Fruit fly (Drosophila melanogaster) whole organism, embryonic: ENCODE measurements around the gene mRpL51.

ENCODE experiments used
- Antp ChIP-seq: fragments of 200-800 bp; sonication (Bioruptor generic); optimal IDR thresholded peaks from 3 replicates; lab custom pipeline; 2016; ENCODE audit warnings: missing biosample characterization, missing genetic modification characterization
- B-H1 ChIP-seq: fragments of 200-800 bp; sonication (Bioruptor generic); IDR thresholded peaks from 3 replicates; pipeline ENCODE4 v1.3.6; 2022; ENCODE audit warnings: missing biosample characterization, missing genetic modification characterization
- C15 ChIP-seq: fragments of 200-800 bp; sonication (Bioruptor generic); IDR thresholded peaks from 3 replicates; pipeline ENCODE4 v1.3.6; 2022; ENCODE audit warnings: missing biosample characterization, missing genetic modification characterization
- CG10959 ChIP-seq: fragments of 200-800 bp; sonication (Bioruptor generic); IDR thresholded peaks from 2 replicates; pipeline ENCODE4 v1.3.6; 2022; ENCODE audit warnings: missing biosample characterization, missing genetic modification characterization
- CG10979 ChIP-seq: fragments of 200-800 bp; sonication (Bioruptor generic); optimal IDR thresholded peaks from 2 replicates; lab custom pipeline; 2018; ENCODE audit warnings: missing biosample characterization, mild to moderate bottlenecking, missing genetic modification characterization, moderate library complexity
- CG11085 ChIP-seq: fragments of 200-800 bp; sonication (Bioruptor generic); IDR thresholded peaks from 2 replicates; pipeline ENCODE4 v1.3.6; 2022; ENCODE audit warnings: missing biosample characterization, missing genetic modification characterization
- CG11247 ChIP-seq: fragments of 200-800 bp; sonication (Bioruptor generic); IDR thresholded peaks from 2 replicates; pipeline ENCODE4 v1.3.6; 2022; ENCODE audit warnings: missing biosample characterization, missing genetic modification characterization
- CG13894 ChIP-seq: fragments of 200-800 bp; sonication (Bioruptor generic); optimal IDR thresholded peaks from 3 replicates; lab custom pipeline; 2018; ENCODE audit warnings: missing biosample characterization, mild to moderate bottlenecking, missing genetic modification characterization, moderate library complexity
- CG16815 ChIP-seq: fragments of 200-800 bp; sonication (Bioruptor generic); optimal IDR thresholded peaks from 3 replicates; lab custom pipeline; 2017; ENCODE audit warnings: missing biosample characterization, mild to moderate bottlenecking, missing genetic modification characterization
- CG2712 ChIP-seq: fragments of 200-800 bp; optimal IDR thresholded peaks from 3 replicates; lab custom pipeline; 2019; ENCODE audit warnings: missing biosample characterization, mild to moderate bottlenecking, missing genetic modification characterization, moderate library complexity
- CG33557 ChIP-seq: fragments of 200-800 bp; sonication (Bioruptor generic); optimal IDR thresholded peaks from 2 replicates; lab custom pipeline; 2019; ENCODE audit warnings: missing biosample characterization, mild to moderate bottlenecking, missing genetic modification characterization, moderate library complexity
- CG3726 ChIP-seq: fragments of 200-800 bp; sonication (Bioruptor generic); IDR thresholded peaks from 3 replicates; pipeline ENCODE4, ENCODE4 v1.3.6; 2022; ENCODE audit warnings: missing biosample characterization, missing genetic modification characterization
- CG5180 ChIP-seq: fragments of 200-800 bp; sonication (Bioruptor generic); optimal IDR thresholded peaks from 3 replicates; lab custom pipeline; 2017; ENCODE audit warnings: missing biosample characterization, missing genetic modification characterization, mild to moderate bottlenecking, moderate library complexity, missing genetic modification reagents
- CG8388 ChIP-seq: fragments of 200-800 bp; sonication (Bioruptor generic); optimal IDR thresholded peaks from 2 replicates; lab custom pipeline; 2019; ENCODE audit warnings: missing biosample characterization, mild to moderate bottlenecking, missing genetic modification characterization, moderate library complexity
- CG9437 ChIP-seq: fragments of 200-800 bp; sonication (Bioruptor generic); optimal IDR thresholded peaks from 2 replicates; lab custom pipeline; 2018; ENCODE audit warnings: missing biosample characterization, mild to moderate bottlenecking, missing genetic modification characterization
- CG9609 ChIP-seq: fragments of 200-800 bp; sonication (Bioruptor generic); optimal IDR thresholded peaks from 3 replicates; lab custom pipeline; 2016; ENCODE audit warnings: missing biosample characterization, missing genetic modification characterization
- CkIIα-i1 ChIP-seq: fragments of 200-800 bp; sonication (Bioruptor generic); IDR thresholded peaks from 2 replicates; pipeline ENCODE4 v1.3.6; 2022; ENCODE audit warnings: missing biosample characterization, missing genetic modification characterization
- Dip3 ChIP-seq: fragments of 200-800 bp; sonication (Bioruptor generic); optimal IDR thresholded peaks from 3 replicates; lab custom pipeline; 2016; ENCODE audit warnings: missing biosample characterization, missing genetic modification characterization
- Dp ChIP-seq: fragments of 200-800 bp; sonication (Bioruptor generic); optimal IDR thresholded peaks from 2 replicates; lab custom pipeline; 2018; ENCODE audit warnings: missing biosample characterization, mild to moderate bottlenecking, missing genetic modification characterization, moderate library complexity
- H2.0 ChIP-seq: fragments of 200-800 bp; sonication (Bioruptor generic); IDR thresholded peaks from 2 replicates; pipeline ENCODE4 v1.3.6; 2022; ENCODE audit warnings: missing biosample characterization, missing genetic modification characterization
- HLH3B ChIP-seq: fragments of 200-800 bp; sonication (Bioruptor generic); IDR thresholded peaks from 2 replicates; pipeline ENCODE4 v1.3.6; 2022; ENCODE audit warnings: missing biosample characterization, missing genetic modification characterization
- HmgZ ChIP-seq: fragments of 200-800 bp; sonication (Bioruptor generic); optimal IDR thresholded peaks from 2 replicates; lab custom pipeline; 2018; ENCODE audit warnings: missing biosample characterization, mild to moderate bottlenecking, missing genetic modification characterization
- Hr39 ChIP-seq: fragments of >200 bp; optimal IDR thresholded peaks from 2 replicates; lab custom pipeline; 2017
- Mad ChIP-seq: fragments of 200-800 bp; sonication (Bioruptor generic); optimal IDR thresholded peaks from 2 replicates; lab custom pipeline; 2016; ENCODE audit warnings: missing biosample characterization, missing genetic modification characterization
- Max ChIP-seq: fragments of 200-800 bp; sonication (Bioruptor generic); optimal IDR thresholded peaks from 2 replicates; lab custom pipeline; 2016; ENCODE audit warnings: missing biosample characterization, mild to moderate bottlenecking, missing genetic modification characterization
- Nf-YC ChIP-seq: fragments of 200-800 bp; optimal IDR thresholded peaks from 3 replicates; lab custom pipeline; 2019; ENCODE audit warnings: missing biosample characterization, mild to moderate bottlenecking, missing genetic modification characterization, moderate library complexity
- Sin3A ChIP-seq: fragments of >200 bp; optimal IDR thresholded peaks from 2 replicates; lab custom pipeline; 2018
- Sox102F ChIP-seq: fragments of 200-800 bp; sonication (Bioruptor generic); optimal IDR thresholded peaks from 2 replicates; lab custom pipeline; 2018; ENCODE audit warnings: missing biosample characterization, mild to moderate bottlenecking, missing genetic modification characterization, moderate library complexity
- Stat92E ChIP-seq, 3 experiments: fragments of >200 bp in 2 of 3; fragments of 200-800 bp in 1 of 3; sonication (Bioruptor generic) in 1 of 3; optimal IDR thresholded peaks; 2 replicates each; lab custom pipeline; 2017 to 2019; ENCODE audit warnings: missing biosample characterization in 3 of 3, missing genetic modification characterization in 3 of 3, mild to moderate bottlenecking in 1 of 3, moderate library complexity in 1 of 3
- bigmax ChIP-seq: fragments of 200-800 bp; sonication (Bioruptor generic); optimal IDR thresholded peaks from 2 replicates; lab custom pipeline; 2018; ENCODE audit warnings: missing biosample characterization, mild to moderate bottlenecking, missing genetic modification characterization
- bowl ChIP-seq: fragments of 200-800 bp; sonication (Bioruptor generic); IDR thresholded peaks from 2 replicates; pipeline ENCODE4 v1.3.6; 2022; ENCODE audit warnings: missing biosample characterization, missing genetic modification characterization
- bsh ChIP-seq, 2 experiments: fragments of 200-800 bp; sonication (Bioruptor generic); optimal IDR thresholded peaks; 2 replicates each; lab custom pipeline; 2017 to 2018; ENCODE audit warnings: mild to moderate bottlenecking in 2 of 2, missing biosample characterization in 2 of 2, missing genetic modification characterization in 2 of 2, moderate library complexity in 1 of 2
- chm ChIP-seq: fragments of 200-800 bp; sonication (Bioruptor generic); IDR thresholded peaks from 2 replicates; pipeline ENCODE4 v1.3.6; 2022; ENCODE audit warnings: missing biosample characterization, missing genetic modification characterization
- exex ChIP-seq: fragments of 200-800 bp; sonication (Bioruptor generic); optimal IDR thresholded peaks from 4 replicates; lab custom pipeline; 2018; ENCODE audit warnings: missing biosample characterization, mild to moderate bottlenecking, missing genetic modification characterization, moderate library complexity
- fru ChIP-seq: fragments of >200 bp; optimal IDR thresholded peaks from 2 replicates; lab custom pipeline; 2017
- gcm2 ChIP-seq: fragments of 200-800 bp; sonication (Bioruptor generic); optimal IDR thresholded peaks from 2 replicates; lab custom pipeline; 2016; ENCODE audit warnings: missing biosample characterization, missing genetic modification characterization
- gro ChIP-seq: fragments of 200-800 bp; sonication (Bioruptor generic); optimal IDR thresholded peaks from 2 replicates; lab custom pipeline; 2016; ENCODE audit warnings: missing biosample characterization, missing genetic modification characterization
- hth ChIP-seq: fragments of >200 bp; optimal IDR thresholded peaks from 2 replicates; lab custom pipeline; 2017; ENCODE audit warnings: inconsistent platforms
- inv ChIP-seq: fragments of 200-800 bp; sonication (Bioruptor generic); IDR thresholded peaks from 2 replicates; pipeline ENCODE4 v1.3.6; 2022; ENCODE audit warnings: missing biosample characterization, missing genetic modification characterization; ENCODE audit not compliant: partially characterized antibody
- nom ChIP-seq: fragments of 200-800 bp; sonication (Bioruptor generic); optimal IDR thresholded peaks from 2 replicates; lab custom pipeline; 2017; ENCODE audit warnings: missing biosample characterization, missing genetic modification characterization, mild to moderate bottlenecking, moderate library complexity, missing genetic modification reagents
- oc ChIP-seq: fragments of 200-800 bp; sonication (Bioruptor generic); optimal IDR thresholded peaks from 2 replicates; lab custom pipeline; 2018; ENCODE audit warnings: missing biosample characterization, mild to moderate bottlenecking, missing genetic modification characterization, moderate library complexity
- otp ChIP-seq: fragments of 200-800 bp; sonication (Bioruptor generic); IDR thresholded peaks from 3 replicates; pipeline ENCODE4, ENCODE4 v1.3.6; 2022; ENCODE audit warnings: missing biosample characterization, missing genetic modification characterization
- pb ChIP-seq: fragments of 200-800 bp; sonication (Bioruptor generic); optimal IDR thresholded peaks from 3 replicates; lab custom pipeline; 2016; ENCODE audit warnings: missing biosample characterization, missing genetic modification characterization
- phol ChIP-seq: fragments of 200-800 bp; sonication (Bioruptor generic); optimal IDR thresholded peaks from 3 replicates; lab custom pipeline; 2018; ENCODE audit warnings: missing biosample characterization, mild to moderate bottlenecking, missing genetic modification characterization, moderate library complexity
- run ChIP-seq: fragments of 200-800 bp; sonication (Bioruptor generic); optimal IDR thresholded peaks from 3 replicates; lab custom pipeline; 2018; ENCODE audit warnings: missing biosample characterization, mild to moderate bottlenecking, missing genetic modification characterization
- so ChIP-seq: fragments of 200-800 bp; sonication (Bioruptor generic); IDR thresholded peaks from 3 replicates; pipeline ENCODE4 v1.3.6; 2022; ENCODE audit warnings: missing biosample characterization, missing genetic modification characterization
- ssp ChIP-seq: fragments of 200-800 bp; sonication (Bioruptor generic); IDR thresholded peaks from 2 replicates; pipeline ENCODE4 v1.3.6; 2022; ENCODE audit warnings: missing biosample characterization, missing genetic modification characterization
- tgo ChIP-seq: fragments of 200-800 bp; sonication (Bioruptor generic); IDR thresholded peaks from 3 replicates; pipeline ENCODE4 v1.3.6; 2022; ENCODE audit warnings: missing biosample characterization, missing genetic modification characterization
- toy ChIP-seq: fragments of 200-800 bp; sonication (Bioruptor generic); IDR thresholded peaks from 2 replicates; pipeline ENCODE4 v1.3.6; 2022; ENCODE audit warnings: missing biosample characterization, missing genetic modification characterization
- trh ChIP-seq: fragments of 200-800 bp; sonication (Bioruptor generic); optimal IDR thresholded peaks from 2 replicates; lab custom pipeline; 2016; ENCODE audit warnings: missing biosample characterization, missing genetic modification characterization
- tup ChIP-seq: fragments of 200-800 bp; sonication (Bioruptor generic); optimal IDR thresholded peaks from 2 replicates; lab custom pipeline; 2016; ENCODE audit warnings: missing biosample characterization, mild to moderate bottlenecking, missing genetic modification characterization, moderate library complexity

mRpL51 gene

dm6 chr2L:8553789-8554626, 36.8 kb upstream of the mRpL51 start (continued):
- no peak for TF ChIP-seq run (tag; lab: Kevin White, UChicago)
- no peak for TF ChIP-seq bigmax (GFP tag; lab: Kevin White, UChicago)
- no peak for TF ChIP-seq Stat92E (GFP tag; optimal IDR thresholded peaks at IDR 0.05; lab: Kevin White, UChicago)
- peak; percentile 61 for TF ChIP-seq phol
- no peak for TF ChIP-seq gro (GFP tag; lab: Kevin White, UChicago)
- TF ChIP-seq H2.0 (GFP tag; lab: Robert Waterston, UW) = no peak
- no peak for TF ChIP-seq pb (GFP tag; lab: Kevin White, UChicago)
- no peak for TF ChIP-seq C15
- no peak for TF ChIP-seq inv (GFP tag; lab: Robert Waterston, UW)
- no peak for TF ChIP-seq CG11247
- no peak for TF ChIP-seq HmgZ
- TF ChIP-seq oc (tag; lab: Kevin White, UChicago) = peak; percentile 81
- TF ChIP-seq bowl (GFP tag; lab: Robert Waterston, UW) = no peak
- TF ChIP-seq bsh (GFP tag; optimal IDR thresholded peaks at IDR 0.05; lab: Kevin White, UChicago) = peak in 1 of 2 experiments; percentile 63
- TF ChIP-seq so (GFP tag; lab: Robert Waterston, UW) = no peak
- TF ChIP-seq Hr39 = no peak
- peak; percentile 61; the same call in 1 of the 2 replicates for TF ChIP-seq CG10959
- TF ChIP-seq trh (GFP tag; lab: Kevin White, UChicago) = no peak
- peak; percentile 73 for TF ChIP-seq CG10979
- no peak for TF ChIP-seq Sin3A (lab: Kevin White, UChicago)
- no peak for TF ChIP-seq fru (lab: Kevin White, UChicago)
- no peak for TF ChIP-seq Mad
- peak; percentile 57 for TF ChIP-seq CG2712 (tag; lab: Kevin White, UChicago)
- no peak for TF ChIP-seq exex (tag; lab: Kevin White, UChicago)
- TF ChIP-seq nom = no peak
- TF ChIP-seq Max (GFP tag; lab: Kevin White, UChicago) = no peak
- peak; percentile 49 for TF ChIP-seq CG33557 (GFP tag; lab: Kevin White, UChicago)
- no peak for TF ChIP-seq chm (GFP tag; lab: Robert Waterston, UW)
- no peak for TF ChIP-seq CG16815 (GFP tag; lab: Kevin White, UChicago)
- TF ChIP-seq Nf-YC (tag; lab: Kevin White, UChicago) = no peak
- TF ChIP-seq CG9609 (GFP tag; lab: Kevin White, UChicago) = peak; percentile 28
- peak; percentile 79 for TF ChIP-seq Sox102F (GFP tag; lab: Kevin White, UChicago)
- no peak for TF ChIP-seq CG9437
- peak; percentile 35 for TF ChIP-seq gcm2
- no peak for TF ChIP-seq tup (GFP tag; lab: Kevin White, UChicago)
- TF ChIP-seq Dp (GFP tag; lab: Kevin White, UChicago) = no peak
- no peak for TF ChIP-seq ssp (GFP tag; lab: Robert Waterston, UW)
- no peak for TF ChIP-seq hth (lab: Kevin White, UChicago)
- peak; percentile 19 for TF ChIP-seq Dip3
- no peak for TF ChIP-seq CG5180 (GFP tag; lab: Kevin White, UChicago)
- TF ChIP-seq CkIIα-i1 (GFP tag; lab: Robert Waterston, UW) = no peak
- TF ChIP-seq tgo = 0 out of 3 replicates have a peak, but pooled peaks have one; percentile 39
- TF ChIP-seq CG3726 = no peak
- TF ChIP-seq CG8388 (GFP tag; lab: Kevin White, UChicago) = peak; percentile 52
- TF ChIP-seq HLH3B (GFP tag; lab: Robert Waterston, UW) = 0 out of 2 replicates have a peak, but pooled peaks have one; percentile 34
- no peak for TF ChIP-seq CG11085 (GFP tag; lab: Robert Waterston, UW)
- no peak for TF ChIP-seq B-H1 (GFP tag; lab: Robert Waterston, UW)
- TF ChIP-seq Antp = peak; percentile 27
- 0 out of 3 replicates have a peak, but pooled peaks have one; percentile 4 for TF ChIP-seq otp (GFP tag; lab: Robert Waterston, UW)
- no peak for TF ChIP-seq CG13894 (tag; lab: Kevin White, UChicago)
- TF ChIP-seq toy = no peak
